Fruit fly (Drosophila melanogaster) whole organism, embryonic: Measurements from ENCODE around the gene CG8100.

Experiments
- Bgb ChIP-seq: fragments of 200-800 bp; sonication (Bioruptor generic); IDR thresholded peaks from 2 replicates; pipeline ENCODE4 v1.3.6; 2022; ENCODE audit warnings: missing biosample characterization, missing genetic modification characterization; ENCODE audit not compliant: partially characterized antibody
- C15 ChIP-seq: fragments of 200-800 bp; sonication (Bioruptor generic); IDR thresholded peaks from 3 replicates; pipeline ENCODE4 v1.3.6; 2022; ENCODE audit warnings: missing biosample characterization, missing genetic modification characterization
- CG11398 ChIP-seq: fragments of 200-800 bp; sonication (Bioruptor generic); optimal IDR thresholded peaks from 2 replicates; lab custom pipeline; 2016; ENCODE audit warnings: missing biosample characterization, missing genetic modification characterization
- CG12071 ChIP-seq: fragments of 200-800 bp; sonication (Bioruptor generic); optimal IDR thresholded peaks from 3 replicates; lab custom pipeline; 2018; ENCODE audit warnings: missing biosample characterization, mild to moderate bottlenecking, missing genetic modification characterization
- CG12942 ChIP-seq: fragments of 200-800 bp; sonication (Bioruptor generic); optimal IDR thresholded peaks from 3 replicates; lab custom pipeline; 2016; ENCODE audit warnings: missing biosample characterization, missing genetic modification characterization
- CG13624 ChIP-seq: fragments of 200-800 bp; sonication (Bioruptor generic); optimal IDR thresholded peaks from 2 replicates; lab custom pipeline; 2016; ENCODE audit warnings: missing biosample characterization, missing genetic modification characterization
- CG15696 ChIP-seq: fragments of 200-800 bp; sonication (Bioruptor generic); optimal IDR thresholded peaks from 2 replicates; lab custom pipeline; 2019; ENCODE audit warnings: missing biosample characterization, mild to moderate bottlenecking, missing genetic modification characterization, moderate library complexity
- CG16863 ChIP-seq: fragments of 200-800 bp; sonication (Bioruptor generic); optimal IDR thresholded peaks from 3 replicates; lab custom pipeline; 2016; ENCODE audit warnings: missing biosample characterization, missing genetic modification characterization
- CG18619 ChIP-seq: fragments of 200-800 bp; sonication (Bioruptor generic); optimal IDR thresholded peaks from 3 replicates; lab custom pipeline; 2017; ENCODE audit warnings: missing biosample characterization, mild to moderate bottlenecking, missing genetic modification characterization
- CG30403 ChIP-seq: fragments of 200-800 bp; sonication (Bioruptor generic); optimal IDR thresholded peaks from 3 replicates; lab custom pipeline; 2016; ENCODE audit warnings: missing biosample characterization, missing genetic modification characterization
- CG30431 ChIP-seq: fragments of 200-800 bp; sonication (Bioruptor generic); optimal IDR thresholded peaks from 2 replicates; lab custom pipeline; 2017; ENCODE audit warnings: missing biosample characterization, missing genetic modification characterization
- CG3163 ChIP-seq: fragments of 200-800 bp; sonication (Bioruptor generic); optimal IDR thresholded peaks from 3 replicates; lab custom pipeline; 2016; ENCODE audit warnings: missing biosample characterization, missing genetic modification characterization
- CG4328 ChIP-seq: fragments of 200-800 bp; sonication (Bioruptor generic); optimal IDR thresholded peaks from 3 replicates; lab custom pipeline; 2017; ENCODE audit warnings: missing biosample characterization, missing genetic modification reagents, missing genetic modification characterization
- CG4404 ChIP-seq: fragments of 200-800 bp; sonication (Bioruptor generic); IDR thresholded peaks from 2 replicates; pipeline ENCODE4 v1.3.6; 2022; ENCODE audit warnings: missing biosample characterization, missing genetic modification characterization
- CG8290 ChIP-seq, 3 experiments: fragments of 200-800 bp; sonication (Bioruptor generic); optimal IDR thresholded peaks; 2 replicates each; lab custom pipeline; 2016 to 2019; ENCODE audit warnings: missing biosample characterization in 3 of 3, missing genetic modification characterization in 3 of 3, mild to moderate bottlenecking in 2 of 3, moderate library complexity in 1 of 3
- CG9797 ChIP-seq: fragments of 200-800 bp; sonication (Bioruptor generic); optimal IDR thresholded peaks from 3 replicates; lab custom pipeline; 2018; ENCODE audit warnings: missing biosample characterization, mild to moderate bottlenecking, missing genetic modification characterization
- CHES-1-like ChIP-seq: fragments of 200-800 bp; sonication (Bioruptor generic); optimal IDR thresholded peaks from 2 replicates; lab custom pipeline; 2016; ENCODE audit warnings: missing biosample characterization, missing genetic modification characterization
- Chrac-16 ChIP-seq: fragments of 200-800 bp; sonication (Bioruptor generic); optimal IDR thresholded peaks from 3 replicates; lab custom pipeline; 2016; ENCODE audit warnings: missing biosample characterization, missing genetic modification characterization
- HLH3B ChIP-seq: fragments of 200-800 bp; sonication (Bioruptor generic); IDR thresholded peaks from 2 replicates; pipeline ENCODE4 v1.3.6; 2022; ENCODE audit warnings: missing biosample characterization, missing genetic modification characterization
- Hmr ChIP-seq: fragments of 200-800 bp; sonication (Bioruptor generic); optimal IDR thresholded peaks from 3 replicates; lab custom pipeline; 2017; ENCODE audit warnings: mild to moderate bottlenecking, missing biosample characterization, missing genetic modification reagents, missing genetic modification characterization
- Lim3 ChIP-seq: fragments of 200-800 bp; sonication (Bioruptor generic); IDR thresholded peaks from 2 replicates; pipeline ENCODE4 v1.3.6; 2022; ENCODE audit warnings: missing biosample characterization, missing genetic modification characterization
- Neu2 ChIP-seq: fragments of 200-800 bp; sonication (Bioruptor generic); optimal IDR thresholded peaks from 3 replicates; lab custom pipeline; 2016; ENCODE audit warnings: missing biosample characterization, missing genetic modification characterization, borderline replicate concordance
- Poxn ChIP-seq: fragments of 200-800 bp; sonication (Bioruptor generic); IDR thresholded peaks from 2 replicates; pipeline ENCODE4 v1.3.6; 2022; ENCODE audit warnings: missing biosample characterization, missing genetic modification characterization
- Scr ChIP-seq: fragments of 200-800 bp; sonication (Bioruptor generic); IDR thresholded peaks from 2 replicates; pipeline ENCODE4 v1.3.6; 2022; ENCODE audit warnings: missing biosample characterization, missing genetic modification characterization; ENCODE audit not compliant: partially characterized antibody
- Ssrp ChIP-seq: fragments of 200-800 bp; sonication (Bioruptor generic); optimal IDR thresholded peaks from 2 replicates; lab custom pipeline; 2018; ENCODE audit warnings: missing biosample characterization, mild to moderate bottlenecking, missing genetic modification characterization, moderate library complexity
- Trl ChIP-seq, 3 experiments: fragments of >200 bp in 2 of 3; fragments of 200-800 bp in 1 of 3; sonication (Bioruptor generic) in 1 of 3; optimal IDR thresholded peaks; 2 replicates in 1 of 3; 3 replicates in 2 of 3; lab custom pipeline; 2016 to 2017; ENCODE audit warnings: missing biosample characterization in 1 of 3, missing genetic modification characterization in 1 of 3
- Xbp1 ChIP-seq: fragments of 200-800 bp; sonication (Bioruptor generic); optimal IDR thresholded peaks from 3 replicates; lab custom pipeline; 2016; ENCODE audit warnings: missing biosample characterization, mild to moderate bottlenecking, missing genetic modification characterization
- aop ChIP-seq: fragments of 200-800 bp; sonication (Bioruptor generic); IDR thresholded peaks from 2 replicates; pipeline ENCODE4 v1.3.6; 2022; ENCODE audit warnings: missing biosample characterization, missing genetic modification characterization
- bcd ChIP-seq: fragments of 200-800 bp; sonication (Bioruptor generic); optimal IDR thresholded peaks from 2 replicates; lab custom pipeline; 2017; ENCODE audit warnings: missing biosample characterization, mild to moderate bottlenecking, missing genetic modification characterization
- bowl ChIP-seq: fragments of 200-800 bp; sonication (Bioruptor generic); IDR thresholded peaks from 2 replicates; pipeline ENCODE4 v1.3.6; 2022; ENCODE audit warnings: missing biosample characterization, missing genetic modification characterization
- br ChIP-seq: fragments of >200 bp; optimal IDR thresholded peaks from 2 replicates; lab custom pipeline; 2017
- chn ChIP-seq: fragments of 200-800 bp; sonication (Bioruptor generic); optimal IDR thresholded peaks from 2 replicates; lab custom pipeline; 2016; ENCODE audit warnings: missing biosample characterization, missing genetic modification characterization
- eyg ChIP-seq: fragments of 200-800 bp; sonication (Bioruptor generic); optimal IDR thresholded peaks from 3 replicates; lab custom pipeline; 2016; ENCODE audit warnings: missing biosample characterization, missing genetic modification characterization
- gem ChIP-seq: fragments of 200-800 bp; sonication (Bioruptor generic); optimal IDR thresholded peaks from 2 replicates; lab custom pipeline; 2019; ENCODE audit warnings: missing biosample characterization, mild to moderate bottlenecking, missing genetic modification characterization, moderate library complexity
- hbn ChIP-seq: fragments of 200-800 bp; sonication (Bioruptor generic); IDR thresholded peaks from 2 replicates; pipeline ENCODE4 v1.3.6; 2022; ENCODE audit warnings: missing biosample characterization, missing genetic modification characterization; ENCODE audit not compliant: partially characterized antibody
- hth ChIP-seq: fragments of >200 bp; optimal IDR thresholded peaks from 2 replicates; lab custom pipeline; 2017; ENCODE audit warnings: inconsistent platforms
- ind ChIP-seq: fragments of 200-800 bp; sonication (Bioruptor generic); optimal IDR thresholded peaks from 3 replicates; lab custom pipeline; 2016; ENCODE audit warnings: missing biosample characterization, missing genetic modification characterization
- jumu ChIP-seq: fragments of 200-800 bp; sonication (Bioruptor generic); optimal IDR thresholded peaks from 3 replicates; lab custom pipeline; 2016; ENCODE audit warnings: missing biosample characterization, missing genetic modification characterization
- klu ChIP-seq: fragments of 200-800 bp; sonication (Bioruptor generic); IDR thresholded peaks from 2 replicates; pipeline ENCODE4 v1.3.6; 2022; ENCODE audit warnings: missing biosample characterization, missing genetic modification characterization
- otp ChIP-seq: fragments of 200-800 bp; sonication (Bioruptor generic); IDR thresholded peaks from 3 replicates; pipeline ENCODE4, ENCODE4 v1.3.6; 2022; ENCODE audit warnings: missing biosample characterization, missing genetic modification characterization
- p53 ChIP-seq: fragments of 200-800 bp; sonication (Bioruptor generic); optimal IDR thresholded peaks from 2 replicates; lab custom pipeline; 2016; ENCODE audit warnings: missing biosample characterization, missing genetic modification characterization
- pb ChIP-seq: fragments of 200-800 bp; sonication (Bioruptor generic); optimal IDR thresholded peaks from 3 replicates; lab custom pipeline; 2016; ENCODE audit warnings: missing biosample characterization, missing genetic modification characterization
- pzg ChIP-seq: fragments of 200-800 bp; sonication (Bioruptor generic); optimal IDR thresholded peaks from 3 replicates; lab custom pipeline; 2018; ENCODE audit warnings: missing biosample characterization, mild to moderate bottlenecking, missing genetic modification characterization, moderate library complexity
- sc ChIP-seq, 3 experiments: fragments of >200 bp in 2 of 3; fragments of 200-800 bp in 1 of 3; sonication (Bioruptor generic) in 1 of 3; optimal IDR thresholded peaks; 2 replicates in 2 of 3; 3 replicates in 1 of 3; lab custom pipeline; 2017; ENCODE audit warnings: mild to moderate bottlenecking in 1 of 3, missing biosample characterization in 1 of 3, missing genetic modification characterization in 1 of 3, missing genetic modification reagents in 1 of 3
- sens ChIP-seq: fragments of 200-800 bp; sonication (Bioruptor generic); peaks from one replicate; lab custom pipeline; 2016; ENCODE audit warnings: missing biosample characterization, missing genetic modification characterization
- shn ChIP-seq: fragments of 200-800 bp; sonication (Bioruptor generic); optimal IDR thresholded peaks from 3 replicates; lab custom pipeline; 2016; ENCODE audit warnings: missing biosample characterization, missing genetic modification characterization
- sisA ChIP-seq: fragments of 200-800 bp; sonication (Bioruptor generic); IDR thresholded peaks from 2 replicates; pipeline ENCODE4 v1.3.6; 2022; ENCODE audit warnings: missing biosample characterization, missing genetic modification characterization
- stc ChIP-seq: fragments of 200-800 bp; sonication (Bioruptor generic); IDR thresholded peaks from 2 replicates; pipeline ENCODE4 v1.3.6; 2022; ENCODE audit warnings: missing biosample characterization, missing genetic modification characterization
- unc-4 ChIP-seq: fragments of 200-800 bp; sonication (Bioruptor generic); IDR thresholded peaks from 2 replicates; pipeline ENCODE4 v1.3.6; 2022; ENCODE audit warnings: missing biosample characterization, missing genetic modification characterization; ENCODE audit not compliant: partially characterized antibody
- zen2 ChIP-seq: fragments of 200-800 bp; sonication (Bioruptor generic); IDR thresholded peaks from 3 replicates; pipeline ENCODE4 v1.3.6; 2022; ENCODE audit warnings: missing biosample characterization, missing genetic modification characterization; ENCODE audit not compliant: partially characterized antibody
- zfh1 ChIP-seq: fragments of 200-800 bp; sonication (Bioruptor generic); IDR thresholded peaks from 3 replicates; pipeline ENCODE4 v1.3.6; 2022; ENCODE audit warnings: missing biosample characterization, missing genetic modification characterization

The CG8100 gene

DNA sequence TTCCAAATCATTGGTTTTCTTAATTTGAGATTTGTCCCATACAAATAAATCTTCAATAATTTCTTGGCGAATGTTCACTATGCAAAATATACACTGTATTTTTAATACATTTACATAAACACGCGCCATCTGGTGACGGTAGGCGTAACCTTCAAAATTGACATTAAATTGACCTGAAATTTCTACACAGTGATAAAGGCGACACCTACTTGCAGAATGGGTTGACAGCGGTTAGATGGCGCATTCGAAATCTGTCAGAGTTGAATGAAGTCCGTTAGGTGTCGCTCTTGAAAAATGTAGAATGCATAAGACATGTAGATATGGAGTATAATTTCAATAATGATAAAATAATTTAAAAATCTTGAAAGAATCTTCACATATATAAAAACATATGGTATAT lies 28.0 kb downstream of the CG8100 start (continued):
- TF ChIP-seq CG30403 (peak; percentile 91), CG15696 (tag; lab: Kevin White, UChicago) (peak; percentile 94), Neu2 (GFP tag; lab: Kevin White, UChicago) (no peak), hbn (GFP tag; lab: Robert Waterston, UW) (no peak), CG8290 (GFP tag; optimal IDR thresholded peaks at IDR 0.05; lab: Kevin White, UChicago) (peak; percentile 84), CG8290 (tag; optimal IDR thresholded peaks at IDR 0.05; lab: Kevin White, UChicago) (peak in 1 of 2 experiments; percentile 90), CG18619 (GFP tag; lab: Kevin White, UChicago) (peak; percentile 69), Lim3 (no peak), Xbp1 (GFP tag; lab: Kevin White, UChicago) (peak; percentile 96), Trl (optimal IDR thresholded peaks at IDR 0.05; lab: Kevin White, UChicago) (no peak), Trl (GFP tag; optimal IDR thresholded peaks at IDR 0.05; lab: Kevin White, UChicago) (peak; percentile 89), CG13624 (GFP tag; lab: Kevin White, UChicago) (peak; percentile 76), eyg (GFP tag; lab: Kevin White, UChicago) (peak; percentile 65), HLH3B (GFP tag; lab: Robert Waterston, UW) (peak; percentile 71; the same call in 1 of the 2 replicates), Chrac-16 (GFP tag; lab: Kevin White, UChicago) (peak; percentile 92), Bgb (GFP tag; lab: Robert Waterston, UW) (peak; percentile 86), shn (GFP tag; lab: Kevin White, UChicago) (peak; percentile 87), Hmr (peak; percentile 84), CG4328 (GFP tag; lab: Kevin White, UChicago) (peak; percentile 24), CG30431 (GFP tag; lab: Kevin White, UChicago) (peak; percentile 72), pzg (GFP tag; lab: Kevin White, UChicago) (peak; percentile 5), CG16863 (peak; percentile 70), ind (GFP tag; lab: Kevin White, UChicago) (peak; percentile 84), gem (peak; percentile 79), CG11398 (GFP tag; lab: Kevin White, UChicago) (peak; percentile 52), bowl (GFP tag; lab: Robert Waterston, UW) (no peak), klu (GFP tag; lab: Robert Waterston, UW) (peak; percentile 70), otp (GFP tag; lab: Robert Waterston, UW) (peak; percentile 53; the same call in 2 of the 3 replicates), sc (optimal IDR thresholded peaks at IDR 0.05; lab: Kevin White, UChicago) (no peak), sc (GFP tag; optimal IDR thresholded peaks at IDR 0.05; lab: Kevin White, UChicago) (peak; percentile 43), CHES-1-like (GFP tag; lab: Kevin White, UChicago) (peak; percentile 79), sisA (peak; percentile 95), CG4404 (GFP tag; lab: Robert Waterston, UW) (peak; percentile 70), bcd (GFP tag; lab: Kevin White, UChicago) (peak; percentile 76), pb (GFP tag; lab: Kevin White, UChicago) (peak; percentile 65), Poxn (GFP tag; lab: Robert Waterston, UW) (no peak), unc-4 (GFP tag; lab: Robert Waterston, UW) (no peak), sens (GFP tag; lab: Kevin White, UChicago) (peak; percentile 86), hth (no peak), zfh1 (GFP tag; lab: Robert Waterston, UW) (peak; percentile 82), Scr (peak; percentile 40), aop (GFP tag; lab: Robert Waterston, UW) (no peak), chn (GFP tag; lab: Kevin White, UChicago) (peak; percentile 85), zen2 (GFP tag; lab: Robert Waterston, UW) (no peak), br (no peak), CG3163 (GFP tag; lab: Kevin White, UChicago) (peak; percentile 80), stc (GFP tag; lab: Robert Waterston, UW) (peak; percentile 38; the same call in 1 of the 2 replicates), C15 (GFP tag; lab: Robert Waterston, UW) (no peak), p53 (GFP tag; lab: Kevin White, UChicago) (peak; percentile 90), Ssrp (tag; lab: Kevin White, UChicago) (peak; percentile 72), CG9797 (no peak), CG12071 (GFP tag; lab: Kevin White, UChicago) (no peak), CG12942 (GFP tag; lab: Kevin White, UChicago) (peak; percentile 76), jumu (GFP tag; lab: Kevin White, UChicago) (peak; percentile 86)
